Worm (Caenorhabditis elegans) whole organism, young adult: ENCODE results near the gene clec-250.

ENCODE experiments used
- B0019.2 ChIP-seq: fragments of 200-800 bp; sonication (Bioruptor generic); conservative IDR thresholded peaks from 2 replicates; pipeline ENCODE4 v1.3.6; 2022; ENCODE audit warnings: missing genetic modification reagents, missing genetic modification characterization, missing compliant biosample characterization
- B0035.1 ChIP-seq: sonication (generic microtip); optimal IDR thresholded peaks from 2 replicates; lab custom pipeline; 2016; ENCODE audit warnings: missing genetic modification characterization, mild to moderate bottlenecking, missing compliant biosample characterization, missing genotype, missing genetic modification reagents
- B0261.1 ChIP-seq: sonication (generic microtip); optimal IDR thresholded peaks from 2 replicates; lab custom pipeline; 2016; ENCODE audit warnings: mild to moderate bottlenecking, missing genetic modification characterization, moderate library complexity, missing compliant biosample characterization
- B0336.3 ChIP-seq: fragments of 200-800 bp; sonication (Bioruptor generic); IDR thresholded peaks from 2 replicates; pipeline ENCODE4 v1.3.6; 2022; ENCODE audit warnings: missing genetic modification characterization, missing compliant biosample characterization
- C06A6.2 ChIP-seq: fragments of 200-800 bp; sonication (Bioruptor generic); conservative IDR thresholded peaks from 2 replicates; pipeline ENCODE4 v1.3.6; 2022; ENCODE audit warnings: missing genetic modification characterization, missing compliant biosample characterization
- C17E4.6 ChIP-seq: fragments of 200-800 bp; sonication (Bioruptor generic); IDR thresholded peaks from 2 replicates; pipeline ENCODE4 v1.3.6; 2022; ENCODE audit warnings: missing genetic modification reagents, missing genetic modification characterization, missing compliant biosample characterization
- D2030.7 ChIP-seq: fragments of 200-800 bp; sonication (Bioruptor generic); IDR thresholded peaks from 2 replicates; pipeline ENCODE4 v1.3.6; 2022; ENCODE audit warnings: missing genetic modification reagents, missing genetic modification characterization, missing compliant biosample characterization
- F22D6.2 ChIP-seq: sonication (generic microtip); optimal IDR thresholded peaks from 2 replicates; lab custom pipeline; 2016; ENCODE audit warnings: mild to moderate bottlenecking, missing genetic modification characterization, missing compliant biosample characterization
- F23B12.7 ChIP-seq: sonication (generic microtip); optimal IDR thresholded peaks from 2 replicates; lab custom pipeline; 2017; ENCODE audit warnings: missing genetic modification characterization, mild to moderate bottlenecking, missing compliant biosample characterization, antibody characterized with exemption, moderate library complexity; ENCODE audit not compliant: insufficient read depth
- F33H1.4 ChIP-seq: fragments of 200-800 bp; sonication (Bioruptor generic); IDR thresholded peaks from 2 replicates; pipeline ENCODE4 v1.3.6; 2022; ENCODE audit warnings: missing genetic modification reagents, missing genetic modification characterization, missing compliant biosample characterization
- F49E8.2 ChIP-seq: sonication (generic microtip); optimal IDR thresholded peaks from 3 replicates; lab custom pipeline; 2017; ENCODE audit warnings: missing genetic modification characterization, mild to moderate bottlenecking, missing compliant biosample characterization, antibody characterized with exemption, moderate library complexity; ENCODE audit not compliant: insufficient read depth
- F52B5.7 ChIP-seq: sonication (generic microtip); optimal IDR thresholded peaks from 2 replicates; lab custom pipeline; 2016; ENCODE audit warnings: mild to moderate bottlenecking, missing genetic modification characterization, missing compliant biosample characterization
- F57A8.1 ChIP-seq: fragments of 200-800 bp; sonication (Bioruptor generic); optimal IDR thresholded peaks from 2 replicates; lab custom pipeline; 2018; ENCODE audit warnings: mild to moderate bottlenecking, missing genetic modification characterization, moderate library complexity, missing compliant biosample characterization
- F57C9.4 ChIP-seq: sonication (generic microtip); optimal IDR thresholded peaks from 2 replicates; lab custom pipeline; 2017; ENCODE audit warnings: mild to moderate bottlenecking, missing genetic modification characterization, missing compliant biosample characterization
- K11D2.4 ChIP-seq: fragments of 200-800 bp; sonication (Bioruptor generic); IDR thresholded peaks from 2 replicates; pipeline ENCODE4 v1.3.6; 2022; ENCODE audit warnings: missing genetic modification reagents, missing genetic modification characterization, missing compliant biosample characterization
- T07F8.4 ChIP-seq: sonication (generic microtip); optimal IDR thresholded peaks from 2 replicates; lab custom pipeline; 2016; ENCODE audit warnings: mild to moderate bottlenecking, missing genetic modification characterization, moderate library complexity, missing compliant biosample characterization
- Y53G8AR.9 ChIP-seq: fragments of 200-800 bp; sonication (Bioruptor generic); conservative IDR thresholded peaks from 2 replicates; pipeline ENCODE4 v1.3.6; 2022; ENCODE audit warnings: missing genetic modification reagents, missing genetic modification characterization, missing compliant biosample characterization
- Y56A3A.18 ChIP-seq: fragments of 200-800 bp; sonication (Bioruptor generic); IDR thresholded peaks from 2 replicates; pipeline ENCODE4 v1.3.6; 2022; ENCODE audit warnings: missing genetic modification reagents, missing genetic modification characterization, missing compliant biosample characterization
- ZK185.1 ChIP-seq: sonication (generic microtip); optimal IDR thresholded peaks from 2 replicates; lab custom pipeline; 2016; ENCODE audit warnings: mild to moderate bottlenecking, missing genetic modification characterization, missing compliant biosample characterization; ENCODE audit not compliant: poor library complexity, severe bottlenecking
- bed-2 ChIP-seq: fragments of 200-800 bp; sonication (Bioruptor generic); IDR thresholded peaks from 2 replicates; pipeline ENCODE4 v1.3.6; 2022; ENCODE audit warnings: missing genetic modification reagents, missing genetic modification characterization, missing compliant biosample characterization
- ceh-27 ChIP-seq: fragments of 200-800 bp; sonication (Bioruptor generic); optimal IDR thresholded peaks from 2 replicates; lab custom pipeline; 2018; ENCODE audit warnings: mild to moderate bottlenecking, missing genetic modification characterization, moderate library complexity, missing compliant biosample characterization
- die-1 ChIP-seq: sonication (generic microtip); optimal IDR thresholded peaks from 2 replicates; lab custom pipeline; 2016; ENCODE audit warnings: missing genotype, mild to moderate bottlenecking, missing genetic modification characterization, missing compliant biosample characterization
- dpl-1 ChIP-seq: fragments of 150-350 bp; optimal IDR thresholded peaks from 2 replicates; lab custom pipeline; 2014; ENCODE audit warnings: missing biosample characterization, missing genetic modification reagents, missing genetic modification characterization
- egl-18 ChIP-seq: fragments of 200-800 bp; sonication (Bioruptor generic); IDR thresholded peaks from 2 replicates; pipeline ENCODE4 v1.3.6; 2022; ENCODE audit warnings: missing genetic modification reagents, missing genetic modification characterization, missing compliant biosample characterization
- egl-44 ChIP-seq: fragments of 200-800 bp; sonication (Bioruptor generic); IDR thresholded peaks from 2 replicates; pipeline ENCODE4 v1.3.6; 2022; ENCODE audit warnings: missing genetic modification reagents, missing genetic modification characterization, missing compliant biosample characterization
- egrh-3 ChIP-seq: fragments of 200-800 bp; sonication (Bioruptor generic); IDR thresholded peaks from 2 replicates; pipeline ENCODE4 v1.3.6; 2022; ENCODE audit warnings: missing genetic modification reagents, missing genetic modification characterization, missing compliant biosample characterization
- ets-4 ChIP-seq: fragments of 200-800 bp; sonication (Bioruptor generic); optimal IDR thresholded peaks from 2 replicates; lab custom pipeline; 2018; ENCODE audit warnings: mild to moderate bottlenecking, missing genetic modification characterization, missing compliant biosample characterization
- hlh-12 ChIP-seq: sonication (generic microtip); optimal IDR thresholded peaks from 2 replicates; lab custom pipeline; 2016; ENCODE audit warnings: missing genetic modification characterization, missing compliant biosample characterization
- hrde-1 ChIP-seq: sonication (generic microtip); optimal IDR thresholded peaks from 2 replicates; lab custom pipeline; 2016; ENCODE audit warnings: missing genetic modification characterization, mild to moderate bottlenecking, missing compliant biosample characterization, moderate library complexity, missing genotype, missing genetic modification reagents, borderline replicate concordance
- hsf-1 ChIP-seq: fragments of 200-800 bp; sonication (Bioruptor generic); IDR thresholded peaks from 2 replicates; pipeline ENCODE4 v1.3.6; 2022; ENCODE audit warnings: missing genetic modification reagents, missing genetic modification characterization, missing compliant biosample characterization
- lag-1 ChIP-seq: fragments of 200-800 bp; sonication (Bioruptor generic); IDR thresholded peaks from 2 replicates; pipeline ENCODE4 v1.3.6; 2022; ENCODE audit warnings: missing genetic modification reagents, missing genetic modification characterization, missing compliant biosample characterization
- lin-54 ChIP-seq: fragments of 200-800 bp; sonication (Bioruptor generic); optimal IDR thresholded peaks from 2 replicates; lab custom pipeline; 2018; ENCODE audit warnings: mild to moderate bottlenecking, missing genetic modification characterization, missing compliant biosample characterization
- madf-10 ChIP-seq: sonication (generic microtip); optimal IDR thresholded peaks from 2 replicates; lab custom pipeline; 2016; ENCODE audit warnings: mild to moderate bottlenecking, missing genetic modification characterization, missing compliant biosample characterization
- madf-3 ChIP-seq: fragments of 200-800 bp; sonication (Bioruptor generic); IDR thresholded peaks from 2 replicates; pipeline ENCODE4 v1.3.6; 2022; ENCODE audit warnings: missing genetic modification reagents, missing genetic modification characterization, missing compliant biosample characterization
- mxl-1 ChIP-seq: sonication (generic microtip); optimal IDR thresholded peaks from 2 replicates; lab custom pipeline; 2016; ENCODE audit warnings: missing genetic modification characterization, missing compliant biosample characterization
- nfya-2 ChIP-seq: fragments of 200-800 bp; sonication (Bioruptor generic); IDR thresholded peaks from 2 replicates; pipeline ENCODE4 v1.3.6; 2022; ENCODE audit warnings: missing genetic modification reagents, missing genetic modification characterization, missing compliant biosample characterization
- nfyb-1 ChIP-seq: fragments of 200-800 bp; sonication (Bioruptor generic); IDR thresholded peaks from 2 replicates; pipeline ENCODE4 v1.3.6; 2022; ENCODE audit warnings: missing genetic modification reagents, missing genetic modification characterization, missing compliant biosample characterization
- nhr-120 ChIP-seq: fragments of 200-800 bp; sonication (Bioruptor generic); IDR thresholded peaks from 2 replicates; pipeline ENCODE4 v1.3.6; 2022; ENCODE audit warnings: missing genetic modification characterization, missing compliant biosample characterization
- nhr-80 ChIP-seq: sonication (generic microtip); optimal IDR thresholded peaks from 2 replicates; lab custom pipeline; 2016; ENCODE audit warnings: missing genetic modification characterization, missing compliant biosample characterization
- nhr-90 ChIP-seq: sonication (generic microtip); optimal IDR thresholded peaks from 2 replicates; lab custom pipeline; 2016; ENCODE audit warnings: missing genotype, mild to moderate bottlenecking, missing genetic modification characterization, missing compliant biosample characterization
- rcor-1 ChIP-seq: fragments of 200-800 bp; sonication (Bioruptor generic); IDR thresholded peaks from 2 replicates; pipeline ENCODE4 v1.3.6; 2022; ENCODE audit warnings: missing genetic modification reagents, missing genetic modification characterization, missing compliant biosample characterization
- sdz-38 ChIP-seq: sonication (generic microtip); optimal IDR thresholded peaks from 2 replicates; lab custom pipeline; 2016; ENCODE audit warnings: missing genotype, missing genetic modification characterization, missing compliant biosample characterization
- snpc-1.3 ChIP-seq: sonication (generic microtip); optimal IDR thresholded peaks from 2 replicates; lab custom pipeline; 2017; ENCODE audit warnings: missing genetic modification characterization, mild to moderate bottlenecking, missing compliant biosample characterization, antibody characterized with exemption, moderate library complexity, missing genotype, missing genetic modification reagents; ENCODE audit not compliant: insufficient read depth
- zfh-2 ChIP-seq: fragments of 200-800 bp; sonication (Bioruptor generic); conservative IDR thresholded peaks from 2 replicates; pipeline ENCODE4 v1.3.6; 2022; ENCODE audit warnings: missing genetic modification reagents, missing genetic modification characterization, missing compliant biosample characterization
- ztf-18 ChIP-seq: sonication (generic microtip); optimal IDR thresholded peaks from 2 replicates; lab custom pipeline; 2016; ENCODE audit warnings: missing genotype, mild to moderate bottlenecking, missing genetic modification characterization, missing compliant biosample characterization
- ztf-28 ChIP-seq: fragments of 200-800 bp; sonication (Bioruptor generic); IDR thresholded peaks from 2 replicates; pipeline ENCODE4 v1.3.6; 2022; ENCODE audit warnings: missing genetic modification reagents, missing genetic modification characterization, missing compliant biosample characterization
- ztf-6 ChIP-seq: fragments of 200-800 bp; sonication (Bioruptor generic); IDR thresholded peaks from 2 replicates; pipeline ENCODE4 v1.3.6; 2022; ENCODE audit warnings: missing genetic modification reagents, missing genetic modification characterization, missing compliant biosample characterization

The clec-250 gene

DNA sequence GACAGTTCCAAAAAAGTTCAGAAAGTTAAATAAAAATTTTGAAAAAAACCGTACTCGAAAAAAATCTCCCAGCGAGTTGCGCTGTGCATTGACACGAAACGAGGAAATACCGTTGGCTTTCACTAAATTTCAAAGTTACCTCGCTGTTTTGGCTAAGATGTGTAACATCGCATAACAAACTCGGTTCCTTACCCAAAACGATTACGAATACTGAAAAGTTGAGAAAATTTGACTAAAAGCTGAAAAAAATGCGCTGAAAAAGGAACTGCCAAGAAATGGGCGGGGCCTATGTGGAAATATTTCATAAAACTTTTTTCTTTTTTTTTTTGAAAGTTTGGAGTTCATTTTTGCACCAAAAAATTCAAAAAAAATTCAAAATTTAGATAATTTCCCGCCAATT, 22.6 kb downstream of the clec-250 start:
- TF ChIP-seq sdz-38, result peak; percentile 6
- no peak for TF ChIP-seq nhr-90
- TF ChIP-seq hsf-1 (GFP tag; lab: Robert Waterston, UW), result no peak

- TF ChIP-seq egl-18 (GFP tag; lab: Robert Waterston, UW) (no peak), ztf-28 (GFP tag; lab: Robert Waterston, UW) (no peak), ztf-6 (GFP tag; lab: Robert Waterston, UW) (no peak), F52B5.7 (tag; lab: Kevin White, UChicago) (no peak), F57A8.1 (GFP tag; lab: Kevin White, UChicago) (no peak), nhr-80 (tag; lab: Kevin White, UChicago) (no peak), dpl-1 (no peak), die-1 (tag; lab: Kevin White, UChicago) (peak; percentile 24), zfh-2 (GFP tag; lab: Robert Waterston, UW) (no peak; the same call in 1 of the 2 replicates), snpc-1.3 (tag; lab: Kevin White, UChicago) (no peak), ztf-18 (tag; lab: Kevin White, UChicago) (peak; percentile 87), hrde-1 (peak; percentile 43), F33H1.4 (GFP tag; lab: Robert Waterston, UW) (no peak), madf-3 (no peak), egl-44 (GFP tag; lab: Robert Waterston, UW) (peak; percentile 69; the same call in 1 of the 2 replicates), ets-4 (GFP tag; lab: Kevin White, UChicago) (no peak), bed-2 (GFP tag; lab: Robert Waterston, UW) (no peak), ceh-27 (GFP tag; lab: Kevin White, UChicago) (no peak), C17E4.6 (GFP tag; lab: Robert Waterston, UW) (no peak), nhr-120 (GFP tag; lab: Robert Waterston, UW) (peak; percentile 95; the same call in 1 of the 2 replicates), T07F8.4 (tag; lab: Kevin White, UChicago) (no peak), B0019.2 (GFP tag; lab: Robert Waterston, UW) (no peak), K11D2.4 (no peak), nfya-2 (GFP tag; lab: Robert Waterston, UW) (no peak), D2030.7 (GFP tag; lab: Robert Waterston, UW) (peak; percentile 24; the same call in 1 of the 2 replicates), F57C9.4 (tag; lab: Kevin White, UChicago) (no peak), F22D6.2 (tag; lab: Kevin White, UChicago) (no peak), egrh-3 (GFP tag; lab: Robert Waterston, UW) (no peak), lin-54 (no peak), B0035.1 (tag; lab: Kevin White, UChicago) (no peak), F49E8.2 (peak; percentile 1), Y53G8AR.9 (GFP tag; lab: Robert Waterston, UW) (no peak), B0336.3 (no peak), ZK185.1 (tag; lab: Kevin White, UChicago) (no peak), sdz-38 (no peak), B0261.1 (tag; lab: Kevin White, UChicago) (peak; percentile 24), mxl-1 (tag; lab: Kevin White, UChicago) (no peak), C06A6.2 (no peak), madf-10 (no peak), lag-1 (GFP tag; lab: Robert Waterston, UW) (no peak), nfyb-1 (no peak), Y56A3A.18 (GFP tag; lab: Robert Waterston, UW) (no peak), F23B12.7 (tag; lab: Kevin White, UChicago) (no peak), rcor-1 (GFP tag; lab: Robert Waterston, UW) (no peak), hlh-12 (tag; lab: Kevin White, UChicago) (peak; percentile 53)
These were observed 29.9 kb downstream of the clec-250 start for ce11 chrV:18712118-18712517.
